Fruit fly (Drosophila melanogaster) whole organism, embryonic: Measurements from ENCODE around the gene Nak.

Source experiments
- Abd-B ChIP-seq: fragments of 200-800 bp; sonication (Bioruptor generic); optimal IDR thresholded peaks from 2 replicates; lab custom pipeline; 2018; ENCODE audit warnings: missing biosample characterization, mild to moderate bottlenecking, missing genetic modification characterization, moderate library complexity
- Antp ChIP-seq: fragments of 200-800 bp; sonication (Bioruptor generic); optimal IDR thresholded peaks from 3 replicates; lab custom pipeline; 2016; ENCODE audit warnings: missing biosample characterization, missing genetic modification characterization
- B-H2 ChIP-seq: fragments of 200-800 bp; sonication (Bioruptor generic); optimal IDR thresholded peaks from 2 replicates; lab custom pipeline; 2018; ENCODE audit warnings: missing biosample characterization, mild to moderate bottlenecking, missing genetic modification characterization
- C15 ChIP-seq: fragments of 200-800 bp; sonication (Bioruptor generic); IDR thresholded peaks from 3 replicates; pipeline ENCODE4 v1.3.6; 2022; ENCODE audit warnings: missing biosample characterization, missing genetic modification characterization
- CG10274 ChIP-seq: fragments of 200-800 bp; sonication (Bioruptor generic); optimal IDR thresholded peaks from 3 replicates; lab custom pipeline; 2017; ENCODE audit warnings: missing biosample characterization, mild to moderate bottlenecking, missing genetic modification characterization
- CG10321 ChIP-seq: fragments of 200-800 bp; sonication (Bioruptor generic); IDR thresholded peaks from 2 replicates; pipeline ENCODE4 v1.3.6; 2022; ENCODE audit warnings: missing biosample characterization, missing genetic modification characterization
- CG12219 ChIP-seq: fragments of 200-800 bp; sonication (Bioruptor generic); optimal IDR thresholded peaks from 3 replicates; lab custom pipeline; 2018; ENCODE audit warnings: missing biosample characterization, mild to moderate bottlenecking, missing genetic modification characterization
- CG1233 ChIP-seq: fragments of 200-800 bp; sonication (Bioruptor generic); optimal IDR thresholded peaks from 4 replicates; lab custom pipeline; 2018; ENCODE audit warnings: missing biosample characterization, mild to moderate bottlenecking, missing genetic modification characterization
- CG12942 ChIP-seq: fragments of 200-800 bp; sonication (Bioruptor generic); optimal IDR thresholded peaks from 3 replicates; lab custom pipeline; 2016; ENCODE audit warnings: missing biosample characterization, missing genetic modification characterization
- CG14441 ChIP-seq: fragments of 200-800 bp; sonication (Bioruptor generic); IDR thresholded peaks from 2 replicates; pipeline ENCODE4 v1.3.6; 2022; ENCODE audit warnings: missing biosample characterization, missing genetic modification characterization
- CG1529 ChIP-seq: fragments of 200-800 bp; sonication (Bioruptor generic); optimal IDR thresholded peaks from 3 replicates; lab custom pipeline; 2018; ENCODE audit warnings: missing biosample characterization, missing genetic modification characterization
- CG15514 ChIP-seq: fragments of 200-800 bp; sonication (Bioruptor generic); optimal IDR thresholded peaks from 3 replicates; lab custom pipeline; 2017; ENCODE audit warnings: missing biosample characterization, missing genetic modification characterization, mild to moderate bottlenecking, moderate library complexity, missing genetic modification reagents
- CG15601 ChIP-seq: fragments of 200-800 bp; sonication (Bioruptor generic); optimal IDR thresholded peaks from 3 replicates; lab custom pipeline; 2019; ENCODE audit warnings: missing biosample characterization, mild to moderate bottlenecking, missing genetic modification characterization, moderate library complexity
- CG17359 ChIP-seq: fragments of 200-800 bp; sonication (Bioruptor generic); optimal IDR thresholded peaks from 3 replicates; lab custom pipeline; 2018; ENCODE audit warnings: missing biosample characterization, mild to moderate bottlenecking, missing genetic modification characterization, moderate library complexity
- CG17829 ChIP-seq: fragments of 200-800 bp; optimal IDR thresholded peaks from 2 replicates; lab custom pipeline; 2019; ENCODE audit warnings: missing biosample characterization, mild to moderate bottlenecking, missing genetic modification characterization, moderate library complexity
- CG1792 ChIP-seq: fragments of 200-800 bp; sonication (Bioruptor generic); optimal IDR thresholded peaks from 2 replicates; lab custom pipeline; 2016; ENCODE audit warnings: missing biosample characterization, missing genetic modification characterization
- CG18476 ChIP-seq: fragments of 200-800 bp; sonication (Bioruptor generic); optimal IDR thresholded peaks from 2 replicates; lab custom pipeline; 2016; ENCODE audit warnings: missing biosample characterization, mild to moderate bottlenecking, missing genetic modification characterization
- CG18764 ChIP-seq: fragments of 200-800 bp; sonication (Bioruptor generic); optimal IDR thresholded peaks from 3 replicates; lab custom pipeline; 2016; ENCODE audit warnings: missing biosample characterization, missing genetic modification characterization
- CG30020 ChIP-seq: fragments of 200-800 bp; optimal IDR thresholded peaks from 2 replicates; lab custom pipeline; 2019; ENCODE audit warnings: missing biosample characterization, mild to moderate bottlenecking, missing genetic modification characterization, moderate library complexity
- CG31224 ChIP-seq: fragments of 200-800 bp; sonication (Bioruptor generic); IDR thresholded peaks from 2 replicates; pipeline ENCODE4 v1.3.6; 2022; ENCODE audit warnings: missing biosample characterization, missing genetic modification characterization
- CG31388 ChIP-seq: fragments of 200-800 bp; sonication (Bioruptor generic); optimal IDR thresholded peaks from 2 replicates; lab custom pipeline; 2016; ENCODE audit warnings: missing biosample characterization, missing genetic modification characterization
- CG32532 ChIP-seq: fragments of 200-800 bp; sonication (Bioruptor generic); IDR thresholded peaks from 2 replicates; pipeline ENCODE4 v1.3.6; 2022; ENCODE audit warnings: missing biosample characterization, missing genetic modification characterization
- CG32767 ChIP-seq: fragments of 200-800 bp; sonication (Bioruptor generic); IDR thresholded peaks from 2 replicates; pipeline ENCODE4 v1.3.6; 2022; ENCODE audit warnings: missing biosample characterization, missing genetic modification characterization
- CG4328 ChIP-seq: fragments of 200-800 bp; sonication (Bioruptor generic); optimal IDR thresholded peaks from 3 replicates; lab custom pipeline; 2017; ENCODE audit warnings: missing biosample characterization, missing genetic modification reagents, missing genetic modification characterization
- CG4404 ChIP-seq: fragments of 200-800 bp; sonication (Bioruptor generic); IDR thresholded peaks from 2 replicates; pipeline ENCODE4 v1.3.6; 2022; ENCODE audit warnings: missing biosample characterization, missing genetic modification characterization
- CG7357 ChIP-seq: fragments of 200-800 bp; sonication (Bioruptor generic); IDR thresholded peaks from 3 replicates; pipeline ENCODE4 v1.3.6; 2022; ENCODE audit warnings: missing biosample characterization, missing genetic modification characterization
- CoRest ChIP-seq: fragments of 200-800 bp; sonication (Bioruptor generic); optimal IDR thresholded peaks from 3 replicates; lab custom pipeline; 2018; ENCODE audit warnings: missing biosample characterization, mild to moderate bottlenecking, missing genetic modification characterization, moderate library complexity
- Hr51 ChIP-seq, 2 experiments: fragments of 200-800 bp; sonication (Bioruptor generic); optimal IDR thresholded peaks; 2 replicates in 1 of 2; 3 replicates in 1 of 2; lab custom pipeline; 2016 to 2018; ENCODE audit warnings: missing biosample characterization in 2 of 2, missing genetic modification characterization in 2 of 2, mild to moderate bottlenecking in 1 of 2, moderate library complexity in 1 of 2
- Jarid2 ChIP-seq: fragments of 200-800 bp; sonication (Bioruptor generic); optimal IDR thresholded peaks from 3 replicates; lab custom pipeline; 2017; ENCODE audit warnings: mild to moderate bottlenecking, missing biosample characterization, missing genetic modification reagents, missing genetic modification characterization
- MBD-R2 ChIP-seq: fragments of 200-800 bp; sonication (Bioruptor generic); IDR thresholded peaks from 2 replicates; pipeline ENCODE4 v1.3.6; 2022; ENCODE audit warnings: missing biosample characterization, missing genetic modification characterization
- Mrtf ChIP-seq: fragments of 200-800 bp; sonication (Bioruptor generic); IDR thresholded peaks from 3 replicates; pipeline ENCODE4 v1.3.6; 2022; ENCODE audit warnings: missing biosample characterization, missing genetic modification characterization
- Ptx1 ChIP-seq: fragments of 200-800 bp; sonication (Bioruptor generic); IDR thresholded peaks from 2 replicates; pipeline ENCODE4 v1.3.6; 2022; ENCODE audit warnings: missing biosample characterization, missing genetic modification characterization
- Rx ChIP-seq: fragments of 200-800 bp; sonication (Bioruptor generic); IDR thresholded peaks from 2 replicates; pipeline ENCODE4 v1.3.6; 2022; ENCODE audit warnings: missing biosample characterization, missing genetic modification characterization
- cad ChIP-seq: fragments of >200 bp; optimal IDR thresholded peaks from 2 replicates; lab custom pipeline; 2017; ENCODE audit warnings: missing biosample characterization, missing genetic modification characterization
- crp ChIP-seq, 2 experiments: fragments of 200-800 bp; sonication (Bioruptor generic); optimal IDR thresholded peaks; 2 replicates in 1 of 2; 3 replicates in 1 of 2; lab custom pipeline; 2017; ENCODE audit warnings: missing biosample characterization in 2 of 2, missing genetic modification characterization in 2 of 2, mild to moderate bottlenecking in 1 of 2, moderate library complexity in 1 of 2
- dmrt11E ChIP-seq: fragments of 200-800 bp; sonication (Bioruptor generic); optimal IDR thresholded peaks from 3 replicates; lab custom pipeline; 2018; ENCODE audit warnings: missing biosample characterization, mild to moderate bottlenecking, missing genetic modification characterization, moderate library complexity
- ind ChIP-seq: fragments of 200-800 bp; sonication (Bioruptor generic); optimal IDR thresholded peaks from 3 replicates; lab custom pipeline; 2016; ENCODE audit warnings: missing biosample characterization, missing genetic modification characterization
- inv ChIP-seq: fragments of 200-800 bp; sonication (Bioruptor generic); IDR thresholded peaks from 2 replicates; pipeline ENCODE4 v1.3.6; 2022; ENCODE audit warnings: missing biosample characterization, missing genetic modification characterization; ENCODE audit not compliant: partially characterized antibody
- kni ChIP-seq: fragments of 200-800 bp; sonication (Bioruptor generic); optimal IDR thresholded peaks from 3 replicates; lab custom pipeline; 2017; ENCODE audit warnings: mild to moderate bottlenecking, missing biosample characterization, missing genetic modification reagents, missing genetic modification characterization
- nau ChIP-seq: fragments of 200-800 bp; sonication (Bioruptor generic); optimal IDR thresholded peaks from 3 replicates; lab custom pipeline; 2017; ENCODE audit warnings: missing biosample characterization, mild to moderate bottlenecking, missing genetic modification characterization, missing genetic modification reagents
- pho ChIP-seq: fragments of 200-800 bp; sonication (Bioruptor generic); optimal IDR thresholded peaks from 2 replicates; lab custom pipeline; 2016; ENCODE audit warnings: missing biosample characterization, missing genetic modification characterization
- phol ChIP-seq: fragments of 200-800 bp; sonication (Bioruptor generic); optimal IDR thresholded peaks from 3 replicates; lab custom pipeline; 2018; ENCODE audit warnings: missing biosample characterization, mild to moderate bottlenecking, missing genetic modification characterization, moderate library complexity
- prd ChIP-seq, 3 experiments: fragments of >200 bp in 2 of 3; fragments of 200-800 bp in 1 of 3; sonication (Bioruptor generic) in 1 of 3; optimal IDR thresholded peaks in 2 of 3; IDR thresholded peaks in 1 of 3; 2 replicates in 2 of 3; 3 replicates in 1 of 3; pipeline versions ENCODE4 v1.3.6 to Lab custom; 2017 to 2022; ENCODE audit warnings: missing biosample characterization in 1 of 3, missing genetic modification characterization in 1 of 3
- pum ChIP-seq: fragments of 200-800 bp; sonication (Bioruptor generic); optimal IDR thresholded peaks from 2 replicates; lab custom pipeline; 2016; ENCODE audit warnings: missing biosample characterization, missing genetic modification characterization
- ranshi ChIP-seq: fragments of 200-800 bp; sonication (Bioruptor generic); IDR thresholded peaks from 2 replicates; pipeline ENCODE4 v1.3.6; 2022; ENCODE audit warnings: missing biosample characterization, missing genetic modification characterization
- run ChIP-seq: fragments of 200-800 bp; sonication (Bioruptor generic); optimal IDR thresholded peaks from 3 replicates; lab custom pipeline; 2018; ENCODE audit warnings: missing biosample characterization, mild to moderate bottlenecking, missing genetic modification characterization
- scrt ChIP-seq: fragments of 200-800 bp; sonication (Bioruptor generic); optimal IDR thresholded peaks from 2 replicates; lab custom pipeline; 2018; ENCODE audit warnings: missing biosample characterization, mild to moderate bottlenecking, missing genetic modification characterization, moderate library complexity

Nak gene

DNA sequence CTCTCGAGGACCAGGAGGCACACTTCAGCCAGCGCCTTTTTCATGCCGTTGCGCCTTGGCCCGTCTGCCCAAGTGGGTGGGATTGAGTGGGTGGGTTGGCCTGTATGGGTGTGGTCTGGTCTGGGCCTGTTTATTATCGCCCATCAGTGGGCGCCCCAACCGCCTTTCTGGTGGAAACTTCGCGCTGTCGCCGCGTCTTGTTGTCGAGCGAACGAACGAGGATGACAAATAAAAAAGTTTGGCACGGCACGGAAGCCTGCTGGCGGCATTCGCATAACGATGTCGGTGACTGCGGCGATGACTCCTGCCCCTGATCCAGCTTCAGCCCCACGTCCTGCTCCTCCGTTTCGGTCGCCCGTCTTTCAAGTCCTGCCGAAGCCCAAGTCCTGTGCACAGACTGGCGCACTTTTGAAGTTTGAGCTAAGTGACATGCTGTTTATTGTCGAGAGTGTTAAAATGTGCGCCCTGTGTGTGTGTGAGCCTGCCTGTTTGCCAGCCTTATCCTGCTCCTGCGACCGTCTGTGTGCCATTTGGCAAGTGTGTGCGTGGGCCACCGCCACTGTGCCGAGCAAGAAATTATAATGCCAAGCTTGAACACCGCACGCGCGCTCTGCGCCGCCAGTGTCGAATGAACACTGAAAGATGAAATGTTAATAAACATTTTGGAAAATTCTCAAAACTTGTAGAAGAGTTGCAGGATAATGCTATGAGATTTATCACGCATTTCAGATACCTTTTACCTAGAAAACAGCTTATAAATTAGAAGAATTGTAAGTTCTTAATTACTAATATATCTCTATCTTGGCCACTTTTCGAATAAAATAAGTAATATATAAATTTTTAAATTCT lies 45.7 kb upstream of the Nak start (continued):
- TF ChIP-seq CG17359 (peak; percentile 79), MBD-R2 (GFP tag; lab: Robert Waterston, UW) (no peak), cad (no peak), ind (GFP tag; lab: Kevin White, UChicago) (peak; percentile 58), inv (GFP tag; lab: Robert Waterston, UW) (no peak), Jarid2 (GFP tag; lab: Kevin White, UChicago) (peak; percentile 38), pum (GFP tag; lab: Kevin White, UChicago) (peak; percentile 3), CG1529 (peak; percentile 54), CG32532 (GFP tag; lab: Robert Waterston, UW) (peak; percentile 42; the same call in 1 of the 2 replicates), CG14441 (peak; percentile 50), Mrtf (0 out of 3 replicates have a peak, but pooled peaks have one; percentile 30), CG18764 (GFP tag; lab: Kevin White, UChicago) (peak; percentile 24), Rx (GFP tag; lab: Robert Waterston, UW) (peak; percentile 46; the same call in 1 of the 2 replicates), CG30020 (tag; lab: Kevin White, UChicago) (no peak), CG12942 (GFP tag; lab: Kevin White, UChicago) (peak; percentile 15), CG31224 (GFP tag; lab: Robert Waterston, UW) (peak; percentile 51; the same call in 1 of the 2 replicates), prd (optimal IDR thresholded peaks at IDR 0.05; lab: Kevin White, UChicago) (no peak), prd (GFP tag; IDR thresholded peaks at IDR 0.05; lab: Robert Waterston, UW) (peak; percentile 74), Abd-B (GFP tag; lab: Kevin White, UChicago) (peak; percentile 53), nau (GFP tag; lab: Kevin White, UChicago) (peak; percentile 56), CG15601 (peak; percentile 66), C15 (GFP tag; lab: Robert Waterston, UW) (no peak), CG17829 (tag; lab: Kevin White, UChicago) (peak; percentile 68), CG1233 (GFP tag; lab: Kevin White, UChicago) (peak; percentile 74), B-H2 (GFP tag; lab: Kevin White, UChicago) (peak; percentile 66), scrt (GFP tag; lab: Kevin White, UChicago) (peak; percentile 62), Ptx1 (GFP tag; lab: Robert Waterston, UW) (peak; percentile 73), run (peak; percentile 59), CG31388 (peak; percentile 35), CG10274 (GFP tag; lab: Kevin White, UChicago) (peak; percentile 15), Hr51 (GFP tag; optimal IDR thresholded peaks at IDR 0.05; lab: Kevin White, UChicago) (peak in 1 of 2 experiments; percentile 79), phol (tag; lab: Kevin White, UChicago) (peak; percentile 77), CG12219 (GFP tag; lab: Kevin White, UChicago) (peak; percentile 30), CG7357 (GFP tag; lab: Robert Waterston, UW) (peak; percentile 60; the same call in 1 of the 3 replicates), CG15514 (GFP tag; lab: Kevin White, UChicago) (peak; percentile 64), kni (GFP tag; lab: Kevin White, UChicago) (no peak), CG4404 (GFP tag; lab: Robert Waterston, UW) (peak; percentile 36; the same call in 1 of the 2 replicates), dmrt11E (tag; lab: Kevin White, UChicago) (no peak), CG4328 (peak; percentile 73), CG1792 (GFP tag; lab: Kevin White, UChicago) (no peak), crp (GFP tag; optimal IDR thresholded peaks at IDR 0.05; lab: Kevin White, UChicago) (peak in 1 of 2 experiments; percentile 20), CG32767 (GFP tag; lab: Robert Waterston, UW) (peak; percentile 61; the same call in 1 of the 2 replicates), CG18476 (peak; percentile 61), Antp (GFP tag; lab: Kevin White, UChicago) (no peak), pho (GFP tag; lab: Kevin White, UChicago) (peak; percentile 43), ranshi (GFP tag; lab: Robert Waterston, UW) (peak; percentile 51; the same call in 1 of the 2 replicates), CoRest (tag; lab: Kevin White, UChicago) (peak; percentile 83), CG10321 (no peak)
